Fruit fly (Drosophila melanogaster): ENCODE results near the gene alpha-Est9.

DNA sequence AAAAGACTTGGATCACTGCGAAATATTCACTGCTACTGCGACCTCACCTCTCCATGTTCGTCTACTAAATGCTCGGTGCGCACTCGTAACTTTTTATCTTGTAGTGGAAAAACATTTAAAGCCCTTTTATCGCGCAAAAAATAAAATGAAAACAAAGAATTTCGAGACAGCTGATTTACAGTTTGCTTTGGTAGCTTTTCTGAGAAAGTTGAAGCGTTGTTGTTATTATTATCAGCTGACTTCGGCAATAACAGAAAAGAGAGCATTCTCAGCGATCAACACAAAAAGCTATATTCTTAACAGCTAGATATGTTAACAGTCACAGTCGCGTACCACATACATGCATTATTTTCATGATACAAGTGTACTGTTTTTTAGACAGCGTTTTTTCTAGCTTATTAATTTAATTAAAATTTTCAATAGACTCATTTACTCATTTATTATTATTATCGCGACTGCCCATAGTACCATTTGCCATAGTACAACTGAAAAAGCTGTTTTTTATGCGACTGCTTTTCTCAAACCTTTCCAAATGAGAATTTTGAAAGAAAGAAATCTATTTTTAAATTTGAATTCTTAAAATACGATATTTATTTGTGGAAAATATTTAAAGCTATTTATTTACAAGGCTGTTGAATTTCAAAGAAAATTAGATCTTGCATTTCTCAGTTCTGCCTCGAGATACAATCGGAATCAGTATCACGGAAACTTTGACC is 36.4 kb upstream of the alpha-Est9 start, which contains the start of the genes alpha-Est3 and alpha-Est2:
- TF ChIP-seq CG7101 (tag; optimal IDR thresholded peaks at IDR 0.05) (no peak), Crg-1 (GFP tag; optimal IDR thresholded peaks at IDR 0.05) (no peak), ovo (GFP tag; optimal IDR thresholded peaks at IDR 0.05) (no peak), cnc (optimal IDR thresholded peaks at IDR 0.05) (no peak), kay (GFP tag; ENCODE audit: borderline replicate concordance) (peak; percentile 78), tj (GFP tag; optimal IDR thresholded peaks at IDR 0.05) (peak; percentile 27), CG1620 (GFP tag; optimal IDR thresholded peaks at IDR 0.05) (no peak), CG11617 (GFP tag; optimal IDR thresholded peaks at IDR 0.05) (no peak)
